Fruit fly (Drosophila melanogaster): ENCODE data around the gene CG4119.

CG4119 gene

dm6 chrX:5679079-5679932, 13.5 kb downstream of the CG4119 start (continued):
- peak; percentile 6 to 72 for TF ChIP-seq chif (GFP tag; optimal IDR thresholded peaks at IDR 0.05)
- TF ChIP-seq CG1602 (GFP tag; optimal IDR thresholded peaks at IDR 0.05), result peak; percentile 17
- TF ChIP-seq H2.0 (GFP tag; IDR thresholded peaks at IDR 0.05), result no peak
- TF ChIP-seq CG6689 (GFP tag; IDR thresholded peaks at IDR 0.05), result peak; percentile 48; the same call in 1 of the 2 replicates
- peak; percentile 40 for TF ChIP-seq chn (GFP tag; optimal IDR thresholded peaks at IDR 0.05)
- 0 out of 3 replicates have a peak, but pooled peaks have one; percentile 25 for TF ChIP-seq CG11695 (GFP tag; IDR thresholded peaks at IDR 0.05)
- TF ChIP-seq zen (tag; optimal IDR thresholded peaks at IDR 0.05), result peak; percentile 37
- TF ChIP-seq Opbp (GFP tag; IDR thresholded peaks at IDR 0.05; ENCODE audit: partially characterized antibody), result no peak
- no peak for TF ChIP-seq CG16813 (GFP tag; IDR thresholded peaks at IDR 0.05; ENCODE audit: partially characterized antibody)
- TF ChIP-seq CG8924 (tag; optimal IDR thresholded peaks at IDR 0.05), result peak; percentile 52
- no peak for TF ChIP-seq CG3838 (GFP tag; optimal IDR thresholded peaks at IDR 0.05)
- TF ChIP-seq prd (optimal IDR thresholded peaks at IDR 0.05), result no peak
- TF ChIP-seq prd (GFP tag; IDR thresholded peaks at IDR 0.05), result peak; percentile 67; the same call in 2 of the 3 replicates
- TF ChIP-seq toy (GFP tag; IDR thresholded peaks at IDR 0.05), result no peak
- peak; percentile 3 for TF ChIP-seq CG5245 (GFP tag; optimal IDR thresholded peaks at IDR 0.05)
- TF ChIP-seq grau (tag; optimal IDR thresholded peaks at IDR 0.05), result peak; percentile 38
- TF ChIP-seq CG7987 (GFP tag; optimal IDR thresholded peaks at IDR 0.05), result no peak
- no peak for TF ChIP-seq run (tag; optimal IDR thresholded peaks at IDR 0.05)
- TF ChIP-seq B-H2 (GFP tag; optimal IDR thresholded peaks at IDR 0.05), result no peak
- no peak for TF ChIP-seq slbo (GFP tag; IDR thresholded peaks at IDR 0.05)
- no peak for TF ChIP-seq CG9215 (GFP tag; IDR thresholded peaks at IDR 0.05)
- no peak for TF ChIP-seq Dip3 (GFP tag; optimal IDR thresholded peaks at IDR 0.05)
- peak; percentile 29 for TF ChIP-seq shn (GFP tag; optimal IDR thresholded peaks at IDR 0.05)
- no peak for TF ChIP-seq CG16779 (GFP tag; IDR thresholded peaks at IDR 0.05)
- no peak for TF ChIP-seq onecut (GFP tag; IDR thresholded peaks at IDR 0.05)
- no peak for TF ChIP-seq CG31388 (GFP tag; optimal IDR thresholded peaks at IDR 0.05)
- no peak for TF ChIP-seq Poxn (GFP tag; IDR thresholded peaks at IDR 0.05)
- TF ChIP-seq CG2120 (GFP tag; optimal IDR thresholded peaks at IDR 0.05), result no peak
- peak; percentile 7 for TF ChIP-seq CG10209 (GFP tag; optimal IDR thresholded peaks at IDR 0.05)
- peak; percentile 46 for TF ChIP-seq CG3407 (GFP tag; optimal IDR thresholded peaks at IDR 0.05)
- TF ChIP-seq CG12155 (GFP tag; optimal IDR thresholded peaks at IDR 0.05), result peak; percentile 14
- no peak for TF ChIP-seq CG30020 (tag; optimal IDR thresholded peaks at IDR 0.05)
- TF ChIP-seq Nf-YC (tag; optimal IDR thresholded peaks at IDR 0.05), result no peak
- TF ChIP-seq CG7271 (tag; optimal IDR thresholded peaks at IDR 0.05), result no peak
- no peak for TF ChIP-seq CG14441 (GFP tag; IDR thresholded peaks at IDR 0.05)
- TF ChIP-seq CG1647 (GFP tag; optimal IDR thresholded peaks at IDR 0.05), result no peak
- no peak for TF ChIP-seq aop (GFP tag; IDR thresholded peaks at IDR 0.05)
- TF ChIP-seq CG15011 (GFP tag; optimal IDR thresholded peaks at IDR 0.05), result no peak
- TF ChIP-seq CG8478 (optimal IDR thresholded peaks at IDR 0.05), result no peak
- peak; percentile 40; the same call in 1 of the 2 replicates for TF ChIP-seq CG32772 (GFP tag; IDR thresholded peaks at IDR 0.05)
- no peak for TF ChIP-seq Mrtf (GFP tag; IDR thresholded peaks at IDR 0.05)
- TF ChIP-seq CG15696 (tag; optimal IDR thresholded peaks at IDR 0.05), result peak; percentile 41
- TF ChIP-seq Six4 (GFP tag; optimal IDR thresholded peaks at IDR 0.05), result peak; percentile 36
- TF ChIP-seq cato (GFP tag; optimal IDR thresholded peaks at IDR 0.05; ENCODE audit: borderline replicate concordance), result no peak
- no peak for TF ChIP-seq p53 (GFP tag; optimal IDR thresholded peaks at IDR 0.05)
- TF ChIP-seq CG9609 (GFP tag; optimal IDR thresholded peaks at IDR 0.05), result peak; percentile 41
- TF ChIP-seq CG7745 (tag; optimal IDR thresholded peaks at IDR 0.05), result no peak
- TF ChIP-seq da (GFP tag; optimal IDR thresholded peaks at IDR 0.05), result peak; percentile 8
- TF ChIP-seq Fer2 (tag; optimal IDR thresholded peaks at IDR 0.05), result no peak
- no peak for TF ChIP-seq CG14667 (GFP tag; IDR thresholded peaks at IDR 0.05)
- TF ChIP-seq CG9876 (GFP tag; optimal IDR thresholded peaks at IDR 0.05), result no peak

All from whole organism, embryonic.